Worm (Caenorhabditis elegans) whole organism, late embryonic: ENCODE data around the gene Y42H9AR.4.

Experiments used
- C38D4.7 ChIP-seq: fragments of 200-800 bp; sonication (Bioruptor generic); optimal IDR thresholded peaks from 2 replicates; lab custom pipeline; 2018; ENCODE audit warnings: mild to moderate bottlenecking, missing genetic modification characterization, moderate library complexity, missing compliant biosample characterization
- F13H6.1 ChIP-seq: sonication (generic microtip); optimal IDR thresholded peaks from 2 replicates; lab custom pipeline; 2016; ENCODE audit warnings: missing genetic modification characterization, missing compliant biosample characterization
- K09A11.1 ChIP-seq: sonication (generic microtip); optimal IDR thresholded peaks from 2 replicates; lab custom pipeline; 2017; ENCODE audit warnings: antibody characterized with exemption, mild to moderate bottlenecking, missing genetic modification characterization, missing compliant biosample characterization; ENCODE audit not compliant: insufficient read depth
- ama-1 ChIP-seq: fragments of 150-350 bp; optimal IDR thresholded peaks from 2 replicates; lab custom pipeline; 2014
- ceh-14 ChIP-seq: sonication (generic microtip); optimal IDR thresholded peaks from 2 replicates; lab custom pipeline; 2016; ENCODE audit warnings: missing genotype, missing genetic modification characterization, missing compliant biosample characterization
- ceh-18 ChIP-seq: sonication (generic microtip); optimal IDR thresholded peaks from 2 replicates; lab custom pipeline; 2016; ENCODE audit warnings: missing genetic modification characterization, missing compliant biosample characterization
- ceh-2 ChIP-seq: sonication (generic microtip); optimal IDR thresholded peaks from 2 replicates; lab custom pipeline; 2016; ENCODE audit warnings: missing genotype, missing genetic modification characterization, missing compliant biosample characterization
- ceh-22 ChIP-seq: sonication (generic microtip); optimal IDR thresholded peaks from 2 replicates; lab custom pipeline; 2017; ENCODE audit warnings: missing biosample characterization, missing genetic modification characterization
- ceh-30 ChIP-seq: fragments of 150-350 bp; optimal IDR thresholded peaks from 2 replicates; lab custom pipeline; 2014; ENCODE audit warnings: missing biosample characterization, missing genetic modification characterization
- ceh-31 ChIP-seq: sonication (generic microtip); optimal IDR thresholded peaks from 2 replicates; lab custom pipeline; 2016; ENCODE audit warnings: missing genetic modification characterization, missing compliant biosample characterization
- ceh-48 ChIP-seq: sonication (generic microtip); optimal IDR thresholded peaks from 2 replicates; lab custom pipeline; 2016; ENCODE audit warnings: missing genetic modification characterization, inconsistent platforms, missing compliant biosample characterization
- ceh-6 ChIP-seq: fragments of 200-800 bp; sonication (Bioruptor generic); optimal IDR thresholded peaks from 2 replicates; lab custom pipeline; 2018; ENCODE audit warnings: mild to moderate bottlenecking, missing genetic modification characterization, missing compliant biosample characterization
- ceh-9 ChIP-seq: sonication (generic microtip); optimal IDR thresholded peaks from 2 replicates; lab custom pipeline; 2016; ENCODE audit warnings: mild to moderate bottlenecking, missing genetic modification characterization, inconsistent platforms, missing compliant biosample characterization
- che-1 ChIP-seq: sonication (generic microtip); optimal IDR thresholded peaks from 2 replicates; lab custom pipeline; 2016; ENCODE audit warnings: mild to moderate bottlenecking, missing genetic modification characterization, missing compliant biosample characterization
- dmd-4 ChIP-seq: sonication (generic microtip); optimal IDR thresholded peaks from 2 replicates; lab custom pipeline; 2016; ENCODE audit warnings: borderline replicate concordance, missing genetic modification characterization, missing compliant biosample characterization
- elt-2 ChIP-seq: sonication (generic microtip); optimal IDR thresholded peaks from 2 replicates; lab custom pipeline; 2016; ENCODE audit warnings: missing genetic modification reagents, missing genetic modification characterization, missing compliant biosample characterization
- elt-4 ChIP-seq: sonication (generic microtip); optimal IDR thresholded peaks from 2 replicates; lab custom pipeline; 2016; ENCODE audit warnings: missing genetic modification characterization, missing compliant biosample characterization
- ets-4 ChIP-seq: sonication (generic microtip); optimal IDR thresholded peaks from 2 replicates; lab custom pipeline; 2016; ENCODE audit warnings: missing genetic modification characterization, missing compliant biosample characterization
- eyg-1 ChIP-seq: sonication (generic microtip); optimal IDR thresholded peaks from 2 replicates; lab custom pipeline; 2016; ENCODE audit warnings: missing genotype, missing genetic modification characterization, missing compliant biosample characterization
- fax-1 ChIP-seq: sonication (generic microtip); optimal IDR thresholded peaks from 2 replicates; lab custom pipeline; 2016; ENCODE audit warnings: missing genotype, missing genetic modification characterization, missing compliant biosample characterization
- fkh-10 ChIP-seq: fragments of 150-350 bp; optimal IDR thresholded peaks from 2 replicates; lab custom pipeline; 2014; ENCODE audit warnings: missing biosample characterization, missing genetic modification reagents, missing genetic modification characterization
- fkh-6 ChIP-seq: sonication (generic microtip); optimal IDR thresholded peaks from 2 replicates; lab custom pipeline; 2016; ENCODE audit warnings: missing genetic modification characterization, missing compliant biosample characterization
- gmeb-2 ChIP-seq: sonication (generic microtip); optimal IDR thresholded peaks from 2 replicates; lab custom pipeline; 2016; ENCODE audit warnings: missing genetic modification characterization, inconsistent platforms, missing compliant biosample characterization
- hlh-30 ChIP-seq: sonication (generic microtip); optimal IDR thresholded peaks from 2 replicates; lab custom pipeline; 2017; ENCODE audit warnings: antibody characterized with exemption, missing genetic modification characterization, missing compliant biosample characterization; ENCODE audit not compliant: insufficient read depth
- hlh-6 ChIP-seq: sonication (generic microtip); optimal IDR thresholded peaks from 2 replicates; lab custom pipeline; 2016; ENCODE audit warnings: missing genotype, missing genetic modification characterization, missing compliant biosample characterization
- lim-6 ChIP-seq: sonication (generic microtip); optimal IDR thresholded peaks from 2 replicates; lab custom pipeline; 2016; ENCODE audit warnings: missing genetic modification characterization, missing compliant biosample characterization
- lin-11 ChIP-seq: fragments of 200-800 bp; sonication (Bioruptor generic); optimal IDR thresholded peaks from 2 replicates; lab custom pipeline; 2018; ENCODE audit warnings: mild to moderate bottlenecking, missing genetic modification characterization, missing compliant biosample characterization
- madf-2 ChIP-seq: sonication (generic microtip); optimal IDR thresholded peaks from 2 replicates; lab custom pipeline; 2017; ENCODE audit warnings: missing genetic modification characterization, missing compliant biosample characterization
- mec-3 ChIP-seq: sonication (generic microtip); optimal IDR thresholded peaks from 2 replicates; lab custom pipeline; 2016; ENCODE audit warnings: borderline replicate concordance, missing genetic modification characterization, missing compliant biosample characterization
- nhr-11 ChIP-seq: fragments of 150-350 bp; optimal IDR thresholded peaks from 2 replicates; lab custom pipeline; 2014; ENCODE audit warnings: missing biosample characterization, missing genetic modification characterization
- nhr-232 ChIP-seq: sonication (generic microtip); optimal IDR thresholded peaks from 2 replicates; lab custom pipeline; 2016; ENCODE audit warnings: missing genetic modification characterization, missing compliant biosample characterization
- npax-4 ChIP-seq: sonication (generic microtip); optimal IDR thresholded peaks from 2 replicates; lab custom pipeline; 2016; ENCODE audit warnings: missing genetic modification characterization, missing compliant biosample characterization
- odd-2 ChIP-seq: sonication (generic microtip); optimal IDR thresholded peaks from 2 replicates; lab custom pipeline; 2017; ENCODE audit warnings: antibody characterized with exemption, mild to moderate bottlenecking, missing genetic modification characterization, missing compliant biosample characterization
- pag-3 ChIP-seq: sonication (generic microtip); optimal IDR thresholded peaks from 2 replicates; lab custom pipeline; 2016; ENCODE audit warnings: missing compliant biosample characterization, missing genetic modification characterization, borderline replicate concordance
- pax-1 ChIP-seq: fragments of 150-350 bp; optimal IDR thresholded peaks from 2 replicates; lab custom pipeline; 2014; ENCODE audit warnings: missing biosample characterization, missing genetic modification characterization
- pha-2 ChIP-seq: sonication (generic microtip); optimal IDR thresholded peaks from 2 replicates; lab custom pipeline; 2017; ENCODE audit warnings: mild to moderate bottlenecking, missing genetic modification characterization, missing compliant biosample characterization
- pha-4 ChIP-seq: fragments of 150-350 bp; optimal IDR thresholded peaks from 2 replicates; lab custom pipeline; 2018; ENCODE audit warnings: missing biosample characterization, missing genetic modification reagents, missing genetic modification characterization
- pqm-1 ChIP-seq: sonication (generic microtip); optimal IDR thresholded peaks from 2 replicates; lab custom pipeline; 2016; ENCODE audit warnings: missing genetic modification characterization, missing compliant biosample characterization
- pros-1 ChIP-seq: fragments of 150-350 bp; optimal IDR thresholded peaks from 2 replicates; lab custom pipeline; 2014; ENCODE audit warnings: missing biosample characterization, missing genetic modification reagents, missing genetic modification characterization
- ref-2 ChIP-seq: sonication (generic microtip); optimal IDR thresholded peaks from 2 replicates; lab custom pipeline; 2016; ENCODE audit warnings: missing genetic modification characterization, missing compliant biosample characterization
- rnt-1 ChIP-seq: sonication (generic microtip); optimal IDR thresholded peaks from 2 replicates; lab custom pipeline; 2016; ENCODE audit warnings: missing genetic modification characterization, missing compliant biosample characterization
- sdc-2 ChIP-seq: sonication (generic microtip); optimal IDR thresholded peaks from 2 replicates; lab custom pipeline; 2016; ENCODE audit warnings: missing genotype, missing genetic modification characterization, missing compliant biosample characterization
- sox-2 ChIP-seq: fragments of 200-800 bp; sonication (Bioruptor generic); IDR thresholded peaks from 2 replicates; pipeline ENCODE4 v1.3.6; 2022; ENCODE audit warnings: missing genetic modification reagents, missing genetic modification characterization, missing compliant biosample characterization
- sox-4 ChIP-seq: sonication (generic microtip); optimal IDR thresholded peaks from 2 replicates; lab custom pipeline; 2017; ENCODE audit warnings: mild to moderate bottlenecking, missing genetic modification characterization, inconsistent platforms, missing compliant biosample characterization
- syd-9 ChIP-seq: sonication (generic microtip); optimal IDR thresholded peaks from 2 replicates; lab custom pipeline; 2016; ENCODE audit warnings: mild to moderate bottlenecking, missing genetic modification characterization, moderate library complexity, missing compliant biosample characterization
- tbx-2 ChIP-seq: sonication (generic microtip); optimal IDR thresholded peaks from 2 replicates; lab custom pipeline; 2016; ENCODE audit warnings: missing genetic modification characterization, missing compliant biosample characterization
- ttx-3 ChIP-seq: sonication (generic microtip); optimal IDR thresholded peaks from 2 replicates; lab custom pipeline; 2016; ENCODE audit warnings: missing genetic modification reagents, missing genetic modification characterization, missing compliant biosample characterization
- unc-42 ChIP-seq: sonication (generic microtip); optimal IDR thresholded peaks from 2 replicates; lab custom pipeline; 2016; ENCODE audit warnings: missing genotype, missing genetic modification characterization, missing compliant biosample characterization
- unc-55 ChIP-seq: sonication (generic microtip); optimal IDR thresholded peaks from 2 replicates; lab custom pipeline; 2017; ENCODE audit warnings: missing biosample characterization, missing genetic modification reagents, missing genetic modification characterization
- ztf-16 ChIP-seq: sonication (generic microtip); optimal IDR thresholded peaks from 2 replicates; lab custom pipeline; 2017; ENCODE audit warnings: missing genetic modification characterization, missing compliant biosample characterization

Gene Y42H9AR.4

ce11 chrIV:8066598-8066997 is 45.4 kb downstream of the Y42H9AR.4 start (continued):
- TF ChIP-seq K09A11.1 (tag; lab: Kevin White, UChicago) (no peak), eyg-1 (tag; lab: Kevin White, UChicago) (no peak), pha-4 (tag; lab: Kevin White, UChicago) (no peak), ceh-14 (peak; percentile 54), pqm-1 (no peak), fkh-10 (GFP tag; lab: Kevin White, UChicago) (no peak), ceh-2 (no peak), lim-6 (tag; lab: Kevin White, UChicago) (no peak), C38D4.7 (GFP tag; lab: Kevin White, UChicago) (peak; percentile 9), unc-55 (GFP tag; lab: Kevin White, UChicago) (peak; percentile 49), sox-4 (tag; lab: Kevin White, UChicago) (no peak), ceh-9 (tag; lab: Kevin White, UChicago) (no peak), dmd-4 (tag; lab: Kevin White, UChicago) (peak; percentile 33), nhr-11 (no peak), rnt-1 (tag; lab: Kevin White, UChicago) (peak; percentile 13), ceh-6 (GFP tag; lab: Kevin White, UChicago) (no peak), ceh-31 (peak; percentile 76), pag-3 (no peak), ceh-18 (tag; lab: Kevin White, UChicago) (peak; percentile 71), gmeb-2 (tag; lab: Kevin White, UChicago) (no peak), hlh-6 (tag; lab: Kevin White, UChicago) (peak; percentile 27), ztf-16 (tag; lab: Kevin White, UChicago) (no peak), lin-11 (tag; lab: Kevin White, UChicago) (no peak), unc-42 (tag; lab: Kevin White, UChicago) (peak; percentile 48), F13H6.1 (no peak), ceh-22 (no peak), pha-2 (no peak), npax-4 (tag; lab: Kevin White, UChicago) (no peak), sox-2 (GFP tag; lab: Robert Waterston, UW) (no peak), ceh-30 (tag; lab: Kevin White, UChicago) (no peak), elt-4 (no peak), ttx-3 (tag; lab: Kevin White, UChicago) (no peak), syd-9 (peak; percentile 2), fax-1 (tag; lab: Kevin White, UChicago) (peak; percentile 7), ceh-48 (tag; lab: Kevin White, UChicago) (no peak), odd-2 (no peak), pros-1 (peak; percentile 69), pax-1 (no peak), nhr-232 (tag; lab: Kevin White, UChicago) (peak; percentile 36), ama-1 (no peak), che-1 (tag; lab: Kevin White, UChicago) (no peak), sdc-2 (tag; lab: Kevin White, UChicago) (peak; percentile 52), madf-2 (no peak)

DNA sequence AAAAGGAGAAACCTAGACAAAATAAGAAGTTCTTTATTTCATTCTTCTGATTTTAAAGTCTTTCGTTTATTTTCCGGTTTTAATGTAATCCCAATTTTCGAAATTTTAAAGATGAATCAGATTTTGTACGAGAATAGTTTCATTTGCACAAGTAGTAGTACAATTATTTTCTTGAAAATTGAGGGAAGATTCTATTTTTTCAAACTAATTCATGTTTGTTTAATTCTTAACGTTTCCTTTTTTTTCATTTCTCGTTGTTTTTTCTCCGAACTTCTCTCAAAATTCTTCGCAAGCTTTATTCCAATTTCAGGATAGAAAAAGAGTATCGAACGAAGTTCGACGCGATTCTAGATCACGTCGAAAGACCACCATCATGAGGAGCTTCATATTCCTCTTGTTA is 49.7 kb downstream of the Y42H9AR.4 start, which contains the start of gene sax-7:
sax-7 (plus strand) TSS at position 301 of the 400 bp plus-strand sequence.
- TF ChIP-seq fkh-6 (tag; lab: Kevin White, UChicago) (no peak), ceh-31 (no peak), unc-55 (GFP tag; lab: Kevin White, UChicago) (no peak), npax-4 (tag; lab: Kevin White, UChicago) (no peak), ceh-9 (tag; lab: Kevin White, UChicago) (no peak), hlh-30 (tag; lab: Kevin White, UChicago) (no peak), elt-2 (no peak), pqm-1 (no peak), ref-2 (tag; lab: Kevin White, UChicago) (no peak), syd-9 (no peak), ets-4 (tag; lab: Kevin White, UChicago) (no peak), sox-4 (tag; lab: Kevin White, UChicago) (no peak), mec-3 (tag; lab: Kevin White, UChicago) (no peak), pax-1 (no peak), tbx-2 (no peak)
